Worm (Caenorhabditis elegans) whole organism, mixed stage, embryonic: ENCODE results near the gene rad-54.L2.

Source experiments
- M03D4.4 ChIP-seq: sonication (generic microtip); optimal IDR thresholded peaks from 2 replicates; lab custom pipeline; 2017; ENCODE audit warnings: mild to moderate bottlenecking, missing genetic modification characterization, missing compliant biosample characterization
- ces-1 ChIP-seq: fragments of 150-350 bp; optimal IDR thresholded peaks from 2 replicates; lab custom pipeline; 2014; ENCODE audit warnings: missing biosample characterization, missing genetic modification reagents, missing genetic modification characterization
- elt-3 ChIP-seq: fragments of 150-350 bp; optimal IDR thresholded peaks from 2 replicates; lab custom pipeline; 2014; ENCODE audit warnings: missing biosample characterization, missing genetic modification characterization
- nhr-12 ChIP-seq: fragments of 150-350 bp; optimal IDR thresholded peaks from 2 replicates; lab custom pipeline; 2014; ENCODE audit warnings: missing biosample characterization, missing genetic modification characterization
- nhr-2 ChIP-seq: fragments of 150-350 bp; optimal IDR thresholded peaks from 2 replicates; lab custom pipeline; 2014; ENCODE audit warnings: missing biosample characterization, missing genetic modification characterization
- nhr-237 ChIP-seq: fragments of 150-350 bp; optimal IDR thresholded peaks from 2 replicates; lab custom pipeline; 2014; ENCODE audit warnings: missing biosample characterization, missing genetic modification characterization
- nhr-28 ChIP-seq: fragments of 150-350 bp; optimal IDR thresholded peaks from 2 replicates; lab custom pipeline; 2014; ENCODE audit warnings: missing biosample characterization, missing genetic modification characterization
- pha-4 ChIP-seq: fragments of 150-350 bp; optimal IDR thresholded peaks from 2 replicates; lab custom pipeline; 2018; ENCODE audit warnings: missing biosample characterization, missing genetic modification reagents, missing genetic modification characterization
- snpc-4 ChIP-seq: fragments of 150-350 bp; optimal IDR thresholded peaks from 2 replicates; lab custom pipeline; 2014; ENCODE audit warnings: missing biosample characterization, missing genetic modification characterization
- ztf-11 ChIP-seq: fragments of 150-350 bp; optimal IDR thresholded peaks from 2 replicates; lab custom pipeline; 2014; ENCODE audit warnings: missing biosample characterization, missing genetic modification characterization

ce11 chrIV:8943430-8943829, 49.6 kb downstream of the rad-54.L2 start:
- TF ChIP-seq pha-4 (tag; lab: Kevin White, UChicago) = no peak
- TF ChIP-seq M03D4.4 (tag; lab: Kevin White, UChicago) = no peak
- TF ChIP-seq ces-1 (GFP tag; lab: Kevin White, UChicago) = peak; percentile 73
- TF ChIP-seq nhr-28 (tag; lab: Kevin White, UChicago) = no peak
- no peak for TF ChIP-seq nhr-237 (tag; lab: Kevin White, UChicago)
- TF ChIP-seq nhr-12 (tag; lab: Kevin White, UChicago) = no peak
- no peak for TF ChIP-seq ztf-11 (tag; lab: Kevin White, UChicago)
- no peak for TF ChIP-seq elt-3
- TF ChIP-seq nhr-2 (tag; lab: Kevin White, UChicago) = no peak
- TF ChIP-seq snpc-4 (tag; lab: Kevin White, UChicago) = no peak
